Worm (Caenorhabditis elegans) whole organism, early embryonic: ENCODE measurements around the gene tofu-7.

Experiments used
- F13C5.2 ChIP-seq: sonication (generic microtip); optimal IDR thresholded peaks from 2 replicates; lab custom pipeline; 2017; ENCODE audit warnings: mild to moderate bottlenecking, missing genetic modification characterization, inconsistent platforms, missing compliant biosample characterization
- ama-1 ChIP-seq: fragments of 150-350 bp; optimal IDR thresholded peaks from 2 replicates; lab custom pipeline; 2014
- ceh-13 ChIP-seq: fragments of 200-800 bp; sonication (Bioruptor generic); optimal IDR thresholded peaks from 2 replicates; lab custom pipeline; 2018; ENCODE audit warnings: mild to moderate bottlenecking, missing genetic modification characterization, missing compliant biosample characterization
- flt-1 ChIP-seq: fragments of 200-800 bp; sonication (Bioruptor generic); IDR thresholded peaks from 2 replicates; pipeline ENCODE4 v1.3.6; 2022; ENCODE audit warnings: missing genetic modification characterization, missing compliant biosample characterization
- hmbx-1 ChIP-seq: sonication (generic microtip); optimal IDR thresholded peaks from 2 replicates; lab custom pipeline; 2016; ENCODE audit warnings: mild to moderate bottlenecking, missing genetic modification characterization, missing compliant biosample characterization

DNA sequence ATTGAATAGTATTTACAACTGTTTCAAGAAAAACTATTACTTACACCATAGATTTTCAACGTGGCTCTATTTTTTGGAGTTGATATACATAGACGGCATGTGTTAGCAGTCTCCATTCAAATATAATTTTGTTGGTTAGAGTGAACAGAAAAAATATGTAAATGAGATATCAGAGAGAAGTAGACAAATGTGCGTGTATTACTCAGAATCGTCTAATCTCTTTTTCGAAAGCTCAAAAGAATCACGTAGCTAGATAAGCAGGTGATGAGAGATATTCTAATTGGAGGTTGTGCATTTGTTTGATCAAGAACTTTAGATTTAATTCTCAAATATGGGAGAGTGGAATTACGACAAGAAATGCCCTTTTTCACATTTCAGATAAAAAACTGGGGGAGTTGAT, 5.7 kb upstream of the tofu-7 start, which contains the start of gene ZK418.10:
- no peak for TF ChIP-seq F13C5.2 (tag; lab: Kevin White, UChicago)
- TF ChIP-seq ceh-13 (GFP tag; lab: Kevin White, UChicago): no peak
- no peak for TF ChIP-seq ama-1 (lab: Kevin White, UChicago)
- no peak for TF ChIP-seq hmbx-1 (tag; lab: Kevin White, UChicago)
- TF ChIP-seq flt-1 (GFP tag; lab: Robert Waterston, UW): no peak
